Worm (Caenorhabditis elegans): ENCODE data around the gene ZK105.1.

ZK105.1 gene

ce11 chrV:7717629-7718028 lies 3.8 kb downstream of the ZK105.1 start, which contains the start of gene ZK105.5:
Gene ZK105.5 (minus strand): TSS chrV:7717729.
- TF ChIP-seq attf-5 (GFP tag; optimal IDR thresholded peaks at IDR 0.05) (no peak), mcd-1 (GFP tag; IDR thresholded peaks at IDR 0.05) (no peak), hrde-1 (tag; optimal IDR thresholded peaks at IDR 0.05; ENCODE audit: borderline replicate concordance) (no peak)

DNA sequence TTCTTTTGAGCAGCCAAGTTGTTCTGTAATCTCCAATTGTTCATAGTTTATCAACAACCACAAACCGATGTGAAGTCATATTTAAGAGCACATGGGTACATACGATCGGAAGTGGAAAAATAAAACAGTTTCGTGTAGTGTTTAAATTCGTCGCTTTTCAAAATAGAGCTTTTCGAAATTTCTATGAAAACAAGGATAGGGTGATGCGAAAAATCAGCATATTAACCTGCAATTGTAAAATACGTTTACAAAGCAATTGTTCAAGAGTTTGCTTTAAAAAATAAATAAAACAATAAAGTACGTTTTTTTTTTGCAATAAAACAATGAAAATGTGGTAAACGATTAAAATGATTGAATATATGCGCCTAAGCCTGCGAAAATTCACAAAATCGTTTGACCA lies 8.2 kb downstream of the ZK105.1 start, which contains the start of gene ZK105.14:
Gene ZK105.14 (minus strand): TSS at position 101 of the 400 bp plus-strand sequence.
- TF ChIP-seq Y53G8AR.9 (GFP tag; conservative IDR thresholded peaks at IDR 0.05) (no peak), egl-18 (GFP tag; IDR thresholded peaks at IDR 0.05) (no peak), F39B2.1 (GFP tag; IDR thresholded peaks at IDR 0.05) (no peak), lsy-27 (tag; optimal IDR thresholded peaks at IDR 0.05; ENCODE audit: borderline replicate concordance, insufficient read depth) (no peak), Y56A3A.18 (GFP tag; IDR thresholded peaks at IDR 0.05) (no peak), F23B12.7 (tag; optimal IDR thresholded peaks at IDR 0.05; ENCODE audit: insufficient read depth) (no peak), nhr-179 (tag; optimal IDR thresholded peaks at IDR 0.05) (no peak), gei-17 (GFP tag; optimal IDR thresholded peaks at IDR 0.05) (no peak), lin-26 (GFP tag; IDR thresholded peaks at IDR 0.05) (no peak), T07F8.4 (tag; optimal IDR thresholded peaks at IDR 0.05) (no peak), cebp-1 (GFP tag; IDR thresholded peaks at IDR 0.05) (no peak), cebp-1 (tag; optimal IDR thresholded peaks at IDR 0.05) (no peak), K12H6.12 (tag; optimal IDR thresholded peaks at IDR 0.05) (no peak), ceh-58 (GFP tag; IDR thresholded peaks at IDR 0.05) (no peak), attf-3 (GFP tag; conservative IDR thresholded peaks at IDR 0.05) (no peak), ceh-79 (tag; optimal IDR thresholded peaks at IDR 0.05) (no peak)

ce11 chrV:7723967-7724544 lies 10.3 kb downstream of the ZK105.1 start, which contains the start of the genes ZK105.6 and ZK105.8:
Gene ZK105.6 (minus strand): TSS chrV:7724067.
Gene ZK105.8 (plus strand): TSS chrV:7724494.
- TF ChIP-seq nhr-80 (tag; optimal IDR thresholded peaks at IDR 0.05): no peak
- no peak for TF ChIP-seq B0019.2 (GFP tag; conservative IDR thresholded peaks at IDR 0.05)
- TF ChIP-seq F37B4.10 (GFP tag; IDR thresholded peaks at IDR 0.05): no peak
- TF ChIP-seq chd-7 (tag; optimal IDR thresholded peaks at IDR 0.05): no peak
- no peak for TF ChIP-seq dox-1 (GFP tag; IDR thresholded peaks at IDR 0.05)
- no peak for TF ChIP-seq atf-7 (tag; optimal IDR thresholded peaks at IDR 0.05)
- no peak for TF ChIP-seq tbx-9 (tag; optimal IDR thresholded peaks at IDR 0.05; ENCODE audit: borderline replicate concordance)
- no peak for TF ChIP-seq sptf-2 (GFP tag; optimal IDR thresholded peaks at IDR 0.05)
- no peak for TF ChIP-seq ZK185.1 (tag; optimal IDR thresholded peaks at IDR 0.05; ENCODE audit: poor library complexity, severe bottlenecking)
- no peak for TF ChIP-seq mxl-1 (tag; optimal IDR thresholded peaks at IDR 0.05)
- no peak for TF ChIP-seq B0035.1 (tag; optimal IDR thresholded peaks at IDR 0.05)
- TF ChIP-seq sea-2 (GFP tag; IDR thresholded peaks at IDR 0.05): no peak
- TF ChIP-seq ceh-79 (tag; optimal IDR thresholded peaks at IDR 0.05): no peak
- no peak for TF ChIP-seq gei-17 (GFP tag; optimal IDR thresholded peaks at IDR 0.05)
- no peak for TF ChIP-seq ceh-27 (GFP tag; optimal IDR thresholded peaks at IDR 0.05)

ce11 chrV:7726202-7726601 lies 12.4 kb downstream of the ZK105.1 start:
- no peak for TF ChIP-seq F33H1.4 (GFP tag; IDR thresholded peaks at IDR 0.05)
- TF ChIP-seq nhr-179 (tag; optimal IDR thresholded peaks at IDR 0.05): no peak
- no peak for TF ChIP-seq lir-1 (GFP tag; conservative IDR thresholded peaks at IDR 0.05)
- TF ChIP-seq let-526 (GFP tag; IDR thresholded peaks at IDR 0.05): no peak

Data from whole organism, young adult.